Worm (Caenorhabditis elegans) whole organism, L2 larva: ENCODE data around the gene Y48E1C.2.

Source experiments
- C34F6.9 ChIP-seq: fragments of 150-350 bp; optimal IDR thresholded peaks from 2 replicates; lab custom pipeline; 2014; ENCODE audit warnings: missing biosample characterization, missing genetic modification characterization
- F13H6.1 ChIP-seq: sonication (generic microtip); optimal IDR thresholded peaks from 2 replicates; lab custom pipeline; 2016; ENCODE audit warnings: missing genetic modification characterization, missing compliant biosample characterization
- R02D3.7 ChIP-seq: fragments of 150-350 bp; optimal IDR thresholded peaks from 2 replicates; lab custom pipeline; 2014; ENCODE audit warnings: missing biosample characterization, missing genetic modification characterization
- Y55F3AM.14 ChIP-seq: fragments of 200-800 bp; sonication (Bioruptor generic); optimal IDR thresholded peaks from 2 replicates; lab custom pipeline; 2018; ENCODE audit warnings: mild to moderate bottlenecking, missing genetic modification characterization, missing compliant biosample characterization
- ZK546.5 ChIP-seq: sonication (generic microtip); optimal IDR thresholded peaks from 2 replicates; lab custom pipeline; 2017; ENCODE audit warnings: missing biosample characterization, missing genetic modification characterization
- alr-1 ChIP-seq: fragments of 150-350 bp; optimal IDR thresholded peaks from 2 replicates; lab custom pipeline; 2014; ENCODE audit warnings: missing biosample characterization, missing genetic modification characterization
- aly-2 ChIP-seq: fragments of 150-350 bp; optimal IDR thresholded peaks from 2 replicates; lab custom pipeline; 2014; ENCODE audit warnings: missing biosample characterization, missing genetic modification characterization
- ama-1 ChIP-seq: fragments of 150-350 bp; optimal IDR thresholded peaks from 2 replicates; lab custom pipeline; 2018; ENCODE audit warnings: inconsistent platforms
- blmp-1 ChIP-seq: sonication (generic microtip); optimal IDR thresholded peaks from 2 replicates; lab custom pipeline; 2017; ENCODE audit warnings: missing genetic modification characterization, mild to moderate bottlenecking, missing compliant biosample characterization, antibody characterized with exemption, moderate library complexity; ENCODE audit not compliant: insufficient read depth
- ceh-16 ChIP-seq: fragments of 150-350 bp; optimal IDR thresholded peaks from 2 replicates; lab custom pipeline; 2014; ENCODE audit warnings: missing biosample characterization, missing genetic modification characterization
- ceh-82 ChIP-seq: fragments of 150-350 bp; optimal IDR thresholded peaks from 2 replicates; lab custom pipeline; 2014; ENCODE audit warnings: missing biosample characterization, missing genetic modification characterization
- crh-2 ChIP-seq: sonication (generic microtip); optimal IDR thresholded peaks from 2 replicates; lab custom pipeline; 2017; ENCODE audit warnings: missing biosample characterization, missing genetic modification characterization
- dmd-4 ChIP-seq: sonication (generic microtip); optimal IDR thresholded peaks from 2 replicates; lab custom pipeline; 2017; ENCODE audit warnings: missing biosample characterization, missing genetic modification characterization
- egl-27 ChIP-seq: sonication (generic microtip); optimal IDR thresholded peaks from 3 replicates; lab custom pipeline; 2017; ENCODE audit warnings: missing biosample characterization, missing genetic modification reagents, missing genetic modification characterization
- elt-1 ChIP-seq: fragments of 150-350 bp; optimal IDR thresholded peaks from 2 replicates; lab custom pipeline; 2014; ENCODE audit warnings: missing biosample characterization, missing genetic modification characterization
- elt-3 ChIP-seq: sonication (generic microtip); optimal IDR thresholded peaks from 2 replicates; lab custom pipeline; 2017; ENCODE audit warnings: missing biosample characterization, missing genetic modification characterization
- fos-1 ChIP-seq: fragments of 150-350 bp; optimal IDR thresholded peaks from 2 replicates; lab custom pipeline; 2014; ENCODE audit warnings: missing biosample characterization, missing genetic modification characterization
- gmeb-1 ChIP-seq: fragments of 150-350 bp; optimal IDR thresholded peaks from 2 replicates; lab custom pipeline; 2014; ENCODE audit warnings: missing biosample characterization, missing genetic modification characterization
- lin-11 ChIP-seq: fragments of 150-350 bp; sonication (generic microtip); optimal IDR thresholded peaks from 2 replicates; lab custom pipeline; 2014; ENCODE audit warnings: missing biosample characterization, missing genetic modification characterization, inconsistent platforms, mixed read lengths
- lin-13 ChIP-seq: fragments of 150-350 bp; optimal IDR thresholded peaks from 2 replicates; lab custom pipeline; 2014; ENCODE audit warnings: missing biosample characterization, missing genetic modification reagents, missing genetic modification characterization
- lin-39 ChIP-seq: fragments of 150-350 bp; optimal IDR thresholded peaks from 2 replicates; lab custom pipeline; 2014; ENCODE audit warnings: missing biosample characterization, missing genetic modification reagents, missing genetic modification characterization
- lsy-2 ChIP-seq, 2 experiments: fragments of 150-350 bp in 1 of 2; sonication (generic microtip) in 1 of 2; optimal IDR thresholded peaks; 2 replicates each; lab custom pipeline; 2014 to 2017; ENCODE audit warnings: missing biosample characterization in 2 of 2, missing genetic modification characterization in 2 of 2
- mab-5 ChIP-seq: fragments of 150-350 bp; optimal IDR thresholded peaks from 2 replicates; lab custom pipeline; 2014; ENCODE audit warnings: missing biosample characterization, missing genetic modification characterization
- mbf-1 ChIP-seq: sonication (generic microtip); optimal IDR thresholded peaks from 2 replicates; lab custom pipeline; 2017; ENCODE audit warnings: missing biosample characterization, missing genetic modification characterization
- mdl-1 ChIP-seq, 2 experiments: fragments of 150-350 bp in 1 of 2; sonication (generic microtip) in 1 of 2; optimal IDR thresholded peaks; 2 replicates each; lab custom pipeline; 2017; ENCODE audit warnings: missing biosample characterization in 2 of 2, missing genetic modification characterization in 2 of 2
- nhr-10 ChIP-seq: sonication (generic microtip); optimal IDR thresholded peaks from 2 replicates; lab custom pipeline; 2017; ENCODE audit warnings: missing biosample characterization, missing genetic modification characterization
- nhr-11 ChIP-seq: fragments of 150-350 bp; optimal IDR thresholded peaks from 2 replicates; lab custom pipeline; 2014; ENCODE audit warnings: missing biosample characterization, missing genetic modification characterization
- nhr-12 ChIP-seq: fragments of 150-350 bp; optimal IDR thresholded peaks from 2 replicates; lab custom pipeline; 2014; ENCODE audit warnings: missing biosample characterization, missing genetic modification characterization
- nhr-129 ChIP-seq: fragments of 150-350 bp; optimal IDR thresholded peaks from 2 replicates; lab custom pipeline; 2014; ENCODE audit warnings: missing biosample characterization, missing genetic modification characterization
- nhr-21 ChIP-seq: fragments of 150-350 bp; optimal IDR thresholded peaks from 2 replicates; lab custom pipeline; 2014; ENCODE audit warnings: missing biosample characterization, missing genetic modification characterization
- nhr-23 ChIP-seq: fragments of 150-350 bp; optimal IDR thresholded peaks from 2 replicates; lab custom pipeline; 2014; ENCODE audit warnings: missing biosample characterization, missing genetic modification reagents, missing genetic modification characterization
- nhr-237 ChIP-seq: fragments of 150-350 bp; optimal IDR thresholded peaks from 2 replicates; lab custom pipeline; 2014; ENCODE audit warnings: missing biosample characterization, missing genetic modification characterization
- nhr-25 ChIP-seq: fragments of 150-350 bp; sonication (generic microtip); optimal IDR thresholded peaks from 3 replicates; lab custom pipeline; 2014; ENCODE audit warnings: missing biosample characterization, missing genetic modification characterization
- nhr-6 ChIP-seq: fragments of 150-350 bp; optimal IDR thresholded peaks from 2 replicates; lab custom pipeline; 2014; ENCODE audit warnings: missing biosample characterization, missing genetic modification characterization
- nhr-77 ChIP-seq: fragments of 150-350 bp; optimal IDR thresholded peaks from 2 replicates; lab custom pipeline; 2014; ENCODE audit warnings: missing biosample characterization, missing genetic modification characterization
- peb-1 ChIP-seq: fragments of 150-350 bp; optimal IDR thresholded peaks from 2 replicates; lab custom pipeline; 2014; ENCODE audit warnings: missing biosample characterization, missing genetic modification characterization
- sem-4 ChIP-seq: fragments of 150-350 bp; optimal IDR thresholded peaks from 2 replicates; lab custom pipeline; 2014; ENCODE audit warnings: missing biosample characterization, missing genetic modification reagents, missing genetic modification characterization
- skn-1 ChIP-seq: sonication (generic microtip); optimal IDR thresholded peaks from 2 replicates; lab custom pipeline; 2017; ENCODE audit warnings: missing biosample characterization, missing genetic modification characterization
- sma-3 ChIP-seq: sonication (generic microtip); optimal IDR thresholded peaks from 2 replicates; lab custom pipeline; 2016; ENCODE audit warnings: missing genetic modification reagents, missing genetic modification characterization, missing compliant biosample characterization
- sma-9 ChIP-seq, 2 experiments: fragments of 150-350 bp in 1 of 2; sonication (generic microtip) in 1 of 2; optimal IDR thresholded peaks; 2 replicates each; lab custom pipeline; 2014 to 2016; ENCODE audit warnings: missing genetic modification characterization in 2 of 2, mild to moderate bottlenecking in 1 of 2, missing biosample characterization in 1 of 2, missing compliant biosample characterization in 1 of 2, missing genetic modification reagents in 1 of 2, moderate library complexity in 1 of 2
- snpc-4 ChIP-seq: fragments of 150-350 bp; optimal IDR thresholded peaks from 2 replicates; lab custom pipeline; 2014; ENCODE audit warnings: missing biosample characterization, missing genetic modification characterization
- unc-39 ChIP-seq: fragments of 150-350 bp; optimal IDR thresholded peaks from 2 replicates; lab custom pipeline; 2014; ENCODE audit warnings: missing biosample characterization, missing genetic modification characterization
- unc-55 ChIP-seq: fragments of 150-350 bp; sonication (generic microtip); optimal IDR thresholded peaks from 3 replicates; lab custom pipeline; 2014; ENCODE audit warnings: missing biosample characterization, missing genetic modification reagents, missing genetic modification characterization
- unc-62 ChIP-seq: fragments of 150-350 bp; optimal IDR thresholded peaks from 2 replicates; lab custom pipeline; 2014; ENCODE audit warnings: missing biosample characterization, missing genetic modification reagents, missing genetic modification characterization
- zag-1 ChIP-seq: fragments of 150-350 bp; optimal IDR thresholded peaks from 2 replicates; lab custom pipeline; 2014; ENCODE audit warnings: missing biosample characterization, missing genetic modification characterization
- ztf-1 ChIP-seq: fragments of 200-800 bp; sonication (Bioruptor generic); conservative IDR thresholded peaks from 2 replicates; pipeline ENCODE4 v1.3.6; 2022; ENCODE audit warnings: missing genetic modification characterization, missing compliant biosample characterization
- ztf-11 ChIP-seq: sonication (generic microtip); optimal IDR thresholded peaks from 2 replicates; lab custom pipeline; 2017; ENCODE audit warnings: missing biosample characterization, missing genetic modification characterization
- ztf-4 ChIP-seq: fragments of 150-350 bp; optimal IDR thresholded peaks from 2 replicates; lab custom pipeline; 2014; ENCODE audit warnings: missing biosample characterization, missing genetic modification characterization

Gene Y48E1C.2

ce11 chrII:13447166-13447643, 22.9 kb downstream of the Y48E1C.2 start, which contains the start of gene tbc-14:
TSS of gene tbc-14 (minus strand) at chrII:13447593.
- TF ChIP-seq blmp-1 (tag; lab: Kevin White, UChicago) (no peak), lin-13 (GFP tag; lab: Kevin White, UChicago) (no peak), nhr-10 (tag; lab: Kevin White, UChicago) (no peak), fos-1 (tag; lab: Kevin White, UChicago) (no peak), peb-1 (tag; lab: Kevin White, UChicago) (no peak), ZK546.5 (no peak), elt-1 (no peak), R02D3.7 (tag; lab: Kevin White, UChicago) (no peak)

- TF ChIP-seq sem-4 (tag; lab: Kevin White, UChicago): peak; percentile 57
- TF ChIP-seq nhr-129 (tag; lab: Kevin White, UChicago): peak; percentile 91
- TF ChIP-seq aly-2 (tag; lab: Kevin White, UChicago): no peak
- no peak for TF ChIP-seq ceh-16 (tag; lab: Kevin White, UChicago)
- no peak for TF ChIP-seq Y55F3AM.14
- TF ChIP-seq skn-1 (tag; lab: Kevin White, UChicago): peak; percentile 75
- peak; percentile 90 for TF ChIP-seq fos-1 (tag; lab: Kevin White, UChicago)
- peak; percentile 92 for TF ChIP-seq lin-13 (GFP tag; lab: Kevin White, UChicago)
- TF ChIP-seq crh-2: peak; percentile 93
- TF ChIP-seq nhr-237 (tag; lab: Kevin White, UChicago): no peak
- TF ChIP-seq peb-1 (tag; lab: Kevin White, UChicago): no peak
- TF ChIP-seq mbf-1 (tag; lab: Kevin White, UChicago): no peak
- peak; percentile 7 for TF ChIP-seq blmp-1 (tag; lab: Kevin White, UChicago)
- TF ChIP-seq ceh-82: peak; percentile 6
- peak; percentile 45 for TF ChIP-seq snpc-4 (tag; lab: Kevin White, UChicago)
- TF ChIP-seq nhr-23 (tag; lab: Kevin White, UChicago): no peak
- TF ChIP-seq zag-1 (tag; lab: Kevin White, UChicago): peak; percentile 57
- peak; percentile 69 for TF ChIP-seq egl-27 (tag; lab: Kevin White, UChicago)
- TF ChIP-seq lin-11 (tag; lab: Kevin White, UChicago): peak; percentile 60
- no peak for TF ChIP-seq alr-1 (tag; lab: Kevin White, UChicago)
- TF ChIP-seq lsy-2 (tag; optimal IDR thresholded peaks at IDR 0.05; lab: Kevin White, UChicago): peak; percentile 65 to 92
- no peak for TF ChIP-seq nhr-77 (tag; lab: Kevin White, UChicago)
- no peak for TF ChIP-seq elt-3 (tag; lab: Kevin White, UChicago)
- peak; percentile 76 for TF ChIP-seq nhr-25 (tag; lab: Kevin White, UChicago)
- no peak for TF ChIP-seq ztf-11 (tag; lab: Kevin White, UChicago)
- TF ChIP-seq nhr-10 (tag; lab: Kevin White, UChicago): no peak
- no peak for TF ChIP-seq unc-39 (tag; lab: Kevin White, UChicago)
- no peak for TF ChIP-seq elt-1
- TF ChIP-seq unc-55 (GFP tag; lab: Kevin White, UChicago): peak; percentile 96
- peak; percentile 66 for TF ChIP-seq F13H6.1
- TF ChIP-seq sma-9 (GFP tag; optimal IDR thresholded peaks at IDR 0.05; lab: Kevin White, UChicago): peak; percentile 85
- no peak for TF ChIP-seq sma-9 (tag; optimal IDR thresholded peaks at IDR 0.05; lab: Kevin White, UChicago)
- peak; percentile 81 for TF ChIP-seq nhr-6 (tag; lab: Kevin White, UChicago)
- TF ChIP-seq gmeb-1 (tag; lab: Kevin White, UChicago): peak; percentile 84
- peak; percentile 69 for TF ChIP-seq ztf-4
- TF ChIP-seq ama-1 (lab: Kevin White, UChicago): peak; percentile 37
- TF ChIP-seq ztf-1: no peak
- TF ChIP-seq R02D3.7 (tag; lab: Kevin White, UChicago): no peak
- TF ChIP-seq ZK546.5: no peak
- TF ChIP-seq nhr-11: no peak
- TF ChIP-seq dmd-4 (tag; lab: Kevin White, UChicago): no peak
- peak; percentile 77 for TF ChIP-seq sma-3 (GFP tag; lab: Kevin White, UChicago)
- TF ChIP-seq mdl-1 (tag; optimal IDR thresholded peaks at IDR 0.05; lab: Kevin White, UChicago): peak in 1 of 2 experiments; percentile 54
- peak; percentile 18 for TF ChIP-seq nhr-12
- TF ChIP-seq lin-39 (tag; lab: Kevin White, UChicago): no peak
- TF ChIP-seq unc-62 (GFP tag; lab: Kevin White, UChicago): no peak
- TF ChIP-seq C34F6.9: peak; percentile 97
- TF ChIP-seq mab-5 (tag; lab: Kevin White, UChicago): peak; percentile 74
- TF ChIP-seq nhr-21: peak; percentile 73
Measured at ce11 chrII:13447668-13448067, 23.3 kb downstream of the Y48E1C.2 start.
